Fruit fly (Drosophila melanogaster) whole organism, embryonic: ENCODE measurements around the gene Cdc6.

Source experiments
- ATbp ChIP-seq: fragments of 200-800 bp; sonication (Bioruptor generic); optimal IDR thresholded peaks from 2 replicates; lab custom pipeline; 2017; ENCODE audit warnings: missing biosample characterization, mild to moderate bottlenecking, missing genetic modification characterization, missing genetic modification reagents
- Aef1 ChIP-seq: fragments of 200-800 bp; sonication (Bioruptor generic); IDR thresholded peaks from 3 replicates; pipeline ENCODE4 v1.3.6; 2022; ENCODE audit warnings: missing biosample characterization, missing genetic modification characterization
- CG10209 ChIP-seq: fragments of 200-800 bp; sonication (Bioruptor generic); optimal IDR thresholded peaks from 3 replicates; lab custom pipeline; 2017; ENCODE audit warnings: missing biosample characterization, mild to moderate bottlenecking, missing genetic modification characterization, missing genetic modification reagents
- CG11504 ChIP-seq: fragments of 200-800 bp; sonication (Bioruptor generic); optimal IDR thresholded peaks from 3 replicates; lab custom pipeline; 2019; ENCODE audit warnings: missing biosample characterization, mild to moderate bottlenecking, missing genetic modification characterization, moderate library complexity
- CG12236 ChIP-seq: fragments of 200-800 bp; sonication (Bioruptor generic); optimal IDR thresholded peaks from 2 replicates; lab custom pipeline; 2016; ENCODE audit warnings: missing biosample characterization, missing genetic modification characterization
- CG1233 ChIP-seq: fragments of 200-800 bp; sonication (Bioruptor generic); optimal IDR thresholded peaks from 4 replicates; lab custom pipeline; 2018; ENCODE audit warnings: missing biosample characterization, mild to moderate bottlenecking, missing genetic modification characterization
- CG14441 ChIP-seq: fragments of 200-800 bp; sonication (Bioruptor generic); IDR thresholded peaks from 2 replicates; pipeline ENCODE4 v1.3.6; 2022; ENCODE audit warnings: missing biosample characterization, missing genetic modification characterization
- CG15601 ChIP-seq: fragments of 200-800 bp; sonication (Bioruptor generic); optimal IDR thresholded peaks from 3 replicates; lab custom pipeline; 2019; ENCODE audit warnings: missing biosample characterization, mild to moderate bottlenecking, missing genetic modification characterization, moderate library complexity
- CG17361 ChIP-seq: fragments of 200-800 bp; sonication (Bioruptor generic); IDR thresholded peaks from 3 replicates; pipeline ENCODE4 v1.3.6; 2022; ENCODE audit warnings: missing biosample characterization, missing genetic modification characterization
- CG17612 ChIP-seq: fragments of 200-800 bp; sonication (Bioruptor generic); IDR thresholded peaks from 2 replicates; pipeline ENCODE4 v1.3.6; 2022; ENCODE audit warnings: missing biosample characterization, missing genetic modification characterization
- CG17912 ChIP-seq: fragments of 200-800 bp; sonication (Bioruptor generic); optimal IDR thresholded peaks from 2 replicates; lab custom pipeline; 2018; ENCODE audit warnings: missing biosample characterization, mild to moderate bottlenecking, missing genetic modification characterization
- CG18476 ChIP-seq: fragments of 200-800 bp; sonication (Bioruptor generic); optimal IDR thresholded peaks from 2 replicates; lab custom pipeline; 2016; ENCODE audit warnings: missing biosample characterization, mild to moderate bottlenecking, missing genetic modification characterization
- CG31224 ChIP-seq: fragments of 200-800 bp; sonication (Bioruptor generic); IDR thresholded peaks from 2 replicates; pipeline ENCODE4 v1.3.6; 2022; ENCODE audit warnings: missing biosample characterization, missing genetic modification characterization
- CG32772 ChIP-seq: fragments of 200-800 bp; sonication (Bioruptor generic); IDR thresholded peaks from 2 replicates; pipeline ENCODE4 v1.3.6; 2022; ENCODE audit warnings: missing biosample characterization, missing genetic modification characterization
- CG34376 ChIP-seq: fragments of 200-800 bp; sonication (Bioruptor generic); optimal IDR thresholded peaks from 2 replicates; lab custom pipeline; 2018; ENCODE audit warnings: missing biosample characterization, mild to moderate bottlenecking, missing genetic modification characterization
- CG3838 ChIP-seq: fragments of 200-800 bp; sonication (Bioruptor generic); optimal IDR thresholded peaks from 3 replicates; lab custom pipeline; 2016; ENCODE audit warnings: missing biosample characterization, missing genetic modification characterization
- CG4707 ChIP-seq: fragments of 200-800 bp; sonication (Bioruptor generic); optimal IDR thresholded peaks from 2 replicates; lab custom pipeline; 2018; ENCODE audit warnings: missing biosample characterization, mild to moderate bottlenecking, missing genetic modification characterization, moderate library complexity
- CG7963 ChIP-seq: fragments of 200-800 bp; sonication (Bioruptor generic); IDR thresholded peaks from 3 replicates; pipeline ENCODE4 v1.3.6; 2022; ENCODE audit warnings: missing biosample characterization, missing genetic modification characterization; ENCODE audit not compliant: partially characterized antibody
- CHES-1-like ChIP-seq: fragments of 200-800 bp; sonication (Bioruptor generic); optimal IDR thresholded peaks from 2 replicates; lab custom pipeline; 2016; ENCODE audit warnings: missing biosample characterization, missing genetic modification characterization
- Chrac-16 ChIP-seq: fragments of 200-800 bp; sonication (Bioruptor generic); optimal IDR thresholded peaks from 3 replicates; lab custom pipeline; 2016; ENCODE audit warnings: missing biosample characterization, missing genetic modification characterization
- CkIIα-i1 ChIP-seq: fragments of 200-800 bp; sonication (Bioruptor generic); IDR thresholded peaks from 2 replicates; pipeline ENCODE4 v1.3.6; 2022; ENCODE audit warnings: missing biosample characterization, missing genetic modification characterization
- E2f2 ChIP-seq: fragments of 200-800 bp; sonication (Bioruptor generic); IDR thresholded peaks from 2 replicates; pipeline ENCODE4 v1.3.6; 2022; ENCODE audit warnings: missing biosample characterization, missing genetic modification characterization
- ERR ChIP-seq: fragments of 200-800 bp; sonication (Bioruptor generic); optimal IDR thresholded peaks from 2 replicates; lab custom pipeline; 2016; ENCODE audit warnings: missing biosample characterization, missing genetic modification characterization
- Eip74EF ChIP-seq, 2 experiments: fragments of 200-800 bp in 1 of 2; fragments of >200 bp in 1 of 2; sonication (Bioruptor generic) in 1 of 2; optimal IDR thresholded peaks; 2 replicates each; lab custom pipeline; 2017 to 2019; ENCODE audit warnings: missing biosample characterization in 2 of 2, missing genetic modification characterization in 2 of 2, mild to moderate bottlenecking in 1 of 2, moderate library complexity in 1 of 2
- HLHmδ ChIP-seq: fragments of 200-800 bp; sonication (Bioruptor generic); optimal IDR thresholded peaks from 2 replicates; lab custom pipeline; 2018; ENCODE audit warnings: missing biosample characterization, mild to moderate bottlenecking, missing genetic modification characterization, moderate library complexity
- Max ChIP-seq: fragments of 200-800 bp; sonication (Bioruptor generic); optimal IDR thresholded peaks from 2 replicates; lab custom pipeline; 2016; ENCODE audit warnings: missing biosample characterization, mild to moderate bottlenecking, missing genetic modification characterization
- NC2β ChIP-seq: fragments of 200-800 bp; sonication (Bioruptor generic); optimal IDR thresholded peaks from 2 replicates; lab custom pipeline; 2016; ENCODE audit warnings: missing biosample characterization, missing genetic modification characterization
- Nf-YC ChIP-seq: fragments of 200-800 bp; optimal IDR thresholded peaks from 3 replicates; lab custom pipeline; 2019; ENCODE audit warnings: missing biosample characterization, mild to moderate bottlenecking, missing genetic modification characterization, moderate library complexity
- Sin3A ChIP-seq: fragments of >200 bp; optimal IDR thresholded peaks from 2 replicates; lab custom pipeline; 2018
- Sox100B ChIP-seq: fragments of 200-800 bp; sonication (Bioruptor generic); optimal IDR thresholded peaks from 3 replicates; lab custom pipeline; 2018; ENCODE audit warnings: missing biosample characterization, mild to moderate bottlenecking, missing genetic modification characterization
- Sry-δ ChIP-seq: fragments of 200-800 bp; sonication (Bioruptor generic); optimal IDR thresholded peaks from 2 replicates; lab custom pipeline; 2016; ENCODE audit warnings: missing biosample characterization, missing genetic modification characterization
- Tbp ChIP-seq: fragments of >200 bp; optimal IDR thresholded peaks from 2 replicates; lab custom pipeline; 2018; ENCODE audit warnings: missing biosample characterization, missing genetic modification characterization
- ab ChIP-seq: fragments of 200-800 bp; sonication (Bioruptor generic); optimal IDR thresholded peaks from 2 replicates; lab custom pipeline; 2016; ENCODE audit warnings: missing biosample characterization, missing genetic modification characterization
- aop ChIP-seq: fragments of 200-800 bp; sonication (Bioruptor generic); IDR thresholded peaks from 2 replicates; pipeline ENCODE4 v1.3.6; 2022; ENCODE audit warnings: missing biosample characterization, missing genetic modification characterization
- az2 ChIP-seq: fragments of 200-800 bp; sonication (Bioruptor generic); optimal IDR thresholded peaks from 3 replicates; lab custom pipeline; 2016; ENCODE audit warnings: missing biosample characterization, missing genetic modification characterization
- crc ChIP-seq: fragments of 200-800 bp; sonication (Bioruptor generic); optimal IDR thresholded peaks from 2 replicates; lab custom pipeline; 2016; ENCODE audit warnings: missing biosample characterization, missing genetic modification characterization
- danr ChIP-seq: fragments of 200-800 bp; sonication (Bioruptor generic); IDR thresholded peaks from 2 replicates; pipeline ENCODE4 v1.3.6; 2022; ENCODE audit warnings: missing biosample characterization, missing genetic modification characterization
- dati ChIP-seq: fragments of 200-800 bp; sonication (Bioruptor generic); IDR thresholded peaks from 2 replicates; pipeline ENCODE4 v1.3.6; 2022; ENCODE audit warnings: missing biosample characterization, missing genetic modification characterization
- dysf ChIP-seq: fragments of 200-800 bp; sonication (Bioruptor generic); IDR thresholded peaks from 3 replicates; pipeline ENCODE4 v1.3.6; 2022; ENCODE audit warnings: missing biosample characterization, missing genetic modification characterization
- en ChIP-seq: fragments of 200-800 bp; sonication (Bioruptor generic); optimal IDR thresholded peaks from 2 replicates; lab custom pipeline; 2016; ENCODE audit warnings: missing biosample characterization, missing genetic modification characterization
- gcm2 ChIP-seq: fragments of 200-800 bp; sonication (Bioruptor generic); optimal IDR thresholded peaks from 2 replicates; lab custom pipeline; 2016; ENCODE audit warnings: missing biosample characterization, missing genetic modification characterization
- gsb-n ChIP-seq: fragments of 200-800 bp; sonication (Bioruptor generic); optimal IDR thresholded peaks from 3 replicates; lab custom pipeline; 2018; ENCODE audit warnings: missing biosample characterization, mild to moderate bottlenecking, missing genetic modification characterization
- jigr1 ChIP-seq: fragments of 200-800 bp; sonication (Bioruptor generic); IDR thresholded peaks from 3 replicates; pipeline ENCODE4 v1.3.6; 2022; ENCODE audit warnings: missing biosample characterization, missing genetic modification characterization
- jumu ChIP-seq: fragments of 200-800 bp; sonication (Bioruptor generic); optimal IDR thresholded peaks from 3 replicates; lab custom pipeline; 2016; ENCODE audit warnings: missing biosample characterization, missing genetic modification characterization
- pita ChIP-seq: fragments of 200-800 bp; sonication (Bioruptor generic); optimal IDR thresholded peaks from 2 replicates; lab custom pipeline; 2017; ENCODE audit warnings: missing biosample characterization, mild to moderate bottlenecking, missing genetic modification characterization
- tna ChIP-seq: fragments of 200-800 bp; sonication (Bioruptor generic); IDR thresholded peaks from 2 replicates; pipeline ENCODE4 v1.3.6; 2022; ENCODE audit warnings: missing biosample characterization, missing genetic modification characterization; ENCODE audit not compliant: partially characterized antibody
- trem ChIP-seq: fragments of 200-800 bp; optimal IDR thresholded peaks from 3 replicates; lab custom pipeline; 2019; ENCODE audit warnings: missing biosample characterization, mild to moderate bottlenecking, missing genetic modification characterization, moderate library complexity
- vfl ChIP-seq: fragments of 200-800 bp; sonication (Bioruptor generic); optimal IDR thresholded peaks from 2 replicates; lab custom pipeline; 2016; ENCODE audit warnings: missing biosample characterization, missing genetic modification characterization
- zen ChIP-seq: fragments of 200-800 bp; sonication (Bioruptor generic); optimal IDR thresholded peaks from 3 replicates; lab custom pipeline; 2018; ENCODE audit warnings: missing biosample characterization, mild to moderate bottlenecking, missing genetic modification characterization, moderate library complexity
- zf30C ChIP-seq: fragments of 200-800 bp; sonication (Bioruptor generic); optimal IDR thresholded peaks from 3 replicates; lab custom pipeline; 2018; ENCODE audit warnings: missing biosample characterization, mild to moderate bottlenecking, missing genetic modification characterization

Gene Cdc6

DNA sequence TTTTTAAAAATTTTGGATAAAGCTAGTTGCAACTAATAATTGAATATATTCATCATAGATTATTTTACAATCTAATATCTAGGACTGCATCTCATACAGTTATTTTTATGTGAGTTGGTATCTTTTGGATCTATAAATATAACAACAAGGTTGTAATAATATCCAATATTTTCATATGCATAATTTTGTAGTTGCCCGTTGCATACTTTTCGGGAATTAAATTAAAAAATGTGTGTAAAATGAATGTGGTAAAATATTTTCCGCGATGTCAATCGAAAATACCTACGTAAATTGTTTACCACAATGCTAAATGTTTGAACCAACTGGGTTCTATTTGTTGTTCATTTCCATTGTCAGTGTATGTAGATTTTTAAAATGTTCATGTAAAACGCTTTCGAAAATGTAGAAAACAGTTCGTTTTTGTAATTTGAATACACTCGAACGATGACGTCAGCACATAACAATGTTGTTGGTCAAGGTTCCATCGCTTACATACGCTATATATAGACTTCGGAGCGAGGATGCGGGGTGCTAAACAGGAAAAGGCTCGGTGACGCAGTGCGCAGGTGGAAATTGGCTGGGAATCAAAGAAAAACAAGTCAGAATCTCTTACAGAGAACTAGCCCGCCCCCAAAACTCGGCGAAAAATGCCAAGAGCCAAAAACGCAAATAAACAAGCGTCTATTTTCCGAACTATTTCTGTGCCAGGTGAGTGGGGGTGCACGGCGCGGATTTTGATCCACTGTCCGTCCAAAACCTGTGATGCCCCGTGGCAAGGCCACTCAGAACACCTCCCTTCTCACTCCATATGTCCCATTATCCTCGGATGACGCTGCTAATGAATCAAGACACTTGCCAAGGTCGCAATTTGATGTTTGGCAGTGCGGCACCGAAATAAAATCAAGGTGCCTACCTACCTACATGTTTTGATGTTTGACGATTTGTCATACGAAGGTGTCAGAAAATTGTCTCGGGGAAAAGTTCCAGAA, 5.7 kb downstream of the Cdc6 start (continued):
- TF ChIP-seq gsb-n (tag; lab: Kevin White, UChicago), result no peak
- peak; percentile 17 for TF ChIP-seq trem (tag; lab: Kevin White, UChicago)
- no peak for TF ChIP-seq CG34376 (GFP tag; lab: Kevin White, UChicago)
- TF ChIP-seq en (GFP tag; lab: Kevin White, UChicago), result no peak
- no peak for TF ChIP-seq Tbp (GFP tag; lab: Kevin White, UChicago)
- TF ChIP-seq Chrac-16 (GFP tag; lab: Kevin White, UChicago), result no peak
- TF ChIP-seq Aef1 (GFP tag; lab: Robert Waterston, UW), result no peak
- TF ChIP-seq Nf-YC (tag; lab: Kevin White, UChicago), result no peak
- TF ChIP-seq ab (GFP tag; lab: Kevin White, UChicago), result no peak
- no peak for TF ChIP-seq crc (GFP tag; lab: Kevin White, UChicago)
- TF ChIP-seq CG1233 (GFP tag; lab: Kevin White, UChicago), result no peak
- TF ChIP-seq CG11504 (tag; lab: Kevin White, UChicago), result no peak
- TF ChIP-seq aop, result no peak
- TF ChIP-seq CkIIα-i1 (GFP tag; lab: Robert Waterston, UW), result no peak
- TF ChIP-seq jumu (GFP tag; lab: Kevin White, UChicago), result no peak
- TF ChIP-seq dati (GFP tag; lab: Robert Waterston, UW), result no peak
- TF ChIP-seq CG17361 (GFP tag; lab: Robert Waterston, UW), result no peak
- TF ChIP-seq Sry-δ, result no peak
- TF ChIP-seq E2f2, result no peak
- no peak for TF ChIP-seq CG18476 (GFP tag; lab: Kevin White, UChicago)
- no peak for TF ChIP-seq CG15601
- TF ChIP-seq NC2β (GFP tag; lab: Kevin White, UChicago), result no peak
- TF ChIP-seq CHES-1-like (GFP tag; lab: Kevin White, UChicago), result no peak
- TF ChIP-seq jigr1 (GFP tag; lab: Robert Waterston, UW), result no peak
- no peak for TF ChIP-seq CG12236 (GFP tag; lab: Kevin White, UChicago)
- TF ChIP-seq dysf (GFP tag; lab: Robert Waterston, UW), result no peak
- TF ChIP-seq tna, result no peak
- TF ChIP-seq zf30C (GFP tag; lab: Kevin White, UChicago), result peak; percentile 34
- no peak for TF ChIP-seq zen (tag; lab: Kevin White, UChicago)
- no peak for TF ChIP-seq Max
- no peak for TF ChIP-seq CG17912 (GFP tag; lab: Kevin White, UChicago)
- TF ChIP-seq CG32772 (GFP tag; lab: Robert Waterston, UW), result no peak
- no peak for TF ChIP-seq az2 (GFP tag; lab: Kevin White, UChicago)
- no peak for TF ChIP-seq ATbp
- no peak for TF ChIP-seq CG10209
- TF ChIP-seq HLHmδ (GFP tag; lab: Kevin White, UChicago), result no peak
- TF ChIP-seq CG17612 (GFP tag; lab: Robert Waterston, UW), result no peak
- no peak for TF ChIP-seq Sin3A
- peak in 1 of 2 experiments; percentile 4 for TF ChIP-seq Eip74EF (GFP tag; optimal IDR thresholded peaks at IDR 0.05; lab: Kevin White, UChicago)
- TF ChIP-seq danr (GFP tag; lab: Robert Waterston, UW), result no peak
- no peak for TF ChIP-seq gcm2
- TF ChIP-seq Sox100B (GFP tag; lab: Kevin White, UChicago), result no peak
- peak; percentile 68 for TF ChIP-seq pita (GFP tag; lab: Kevin White, UChicago)
- TF ChIP-seq CG7963 (GFP tag; lab: Robert Waterston, UW), result no peak
- TF ChIP-seq vfl (GFP tag; lab: Kevin White, UChicago), result no peak
- no peak for TF ChIP-seq CG4707
- no peak for TF ChIP-seq CG3838 (GFP tag; lab: Kevin White, UChicago)
- no peak for TF ChIP-seq CG31224 (GFP tag; lab: Robert Waterston, UW)
- TF ChIP-seq ERR (GFP tag; lab: Kevin White, UChicago), result no peak
- no peak for TF ChIP-seq CG14441 (GFP tag; lab: Robert Waterston, UW)
